Worm (Caenorhabditis elegans) whole organism, late embryonic: ENCODE results near the gene cyn-10.

Experiments used
- C08G9.2 ChIP-seq: sonication (generic microtip); optimal IDR thresholded peaks from 2 replicates; lab custom pipeline; 2016; ENCODE audit warnings: mild to moderate bottlenecking, missing genetic modification characterization, moderate library complexity, missing compliant biosample characterization
- K02D7.2 ChIP-seq: sonication (generic microtip); optimal IDR thresholded peaks from 2 replicates; lab custom pipeline; 2017; ENCODE audit warnings: mild to moderate bottlenecking, missing genetic modification characterization, missing compliant biosample characterization
- T23F11.4 ChIP-seq: fragments of 200-800 bp; sonication (Bioruptor generic); optimal IDR thresholded peaks from 2 replicates; lab custom pipeline; 2018; ENCODE audit warnings: mild to moderate bottlenecking, missing genetic modification characterization, missing compliant biosample characterization
- Y22D7AL.16 ChIP-seq: sonication (generic microtip); optimal IDR thresholded peaks from 2 replicates; lab custom pipeline; 2016; ENCODE audit warnings: missing genetic modification characterization, missing compliant biosample characterization
- ahr-1 ChIP-seq: sonication (generic microtip); optimal IDR thresholded peaks from 2 replicates; lab custom pipeline; 2016; ENCODE audit warnings: missing genetic modification characterization, missing compliant biosample characterization
- ceh-14 ChIP-seq: sonication (generic microtip); optimal IDR thresholded peaks from 2 replicates; lab custom pipeline; 2016; ENCODE audit warnings: missing genotype, missing genetic modification characterization, missing compliant biosample characterization
- ceh-18 ChIP-seq: sonication (generic microtip); optimal IDR thresholded peaks from 2 replicates; lab custom pipeline; 2016; ENCODE audit warnings: missing genetic modification characterization, missing compliant biosample characterization
- ceh-19 ChIP-seq: fragments of 200-800 bp; sonication (Bioruptor generic); optimal IDR thresholded peaks from 2 replicates; lab custom pipeline; 2018; ENCODE audit warnings: mild to moderate bottlenecking, missing genetic modification characterization, missing compliant biosample characterization
- ceh-2 ChIP-seq: sonication (generic microtip); optimal IDR thresholded peaks from 2 replicates; lab custom pipeline; 2016; ENCODE audit warnings: missing genotype, missing genetic modification characterization, missing compliant biosample characterization
- ceh-24 ChIP-seq: sonication (generic microtip); optimal IDR thresholded peaks from 2 replicates; lab custom pipeline; 2016; ENCODE audit warnings: mild to moderate bottlenecking, missing genetic modification characterization, missing compliant biosample characterization
- ceh-30 ChIP-seq: fragments of 150-350 bp; optimal IDR thresholded peaks from 2 replicates; lab custom pipeline; 2014; ENCODE audit warnings: missing biosample characterization, missing genetic modification characterization
- ceh-31 ChIP-seq: sonication (generic microtip); optimal IDR thresholded peaks from 2 replicates; lab custom pipeline; 2016; ENCODE audit warnings: missing genetic modification characterization, missing compliant biosample characterization
- ceh-34 ChIP-seq: sonication (generic microtip); optimal IDR thresholded peaks from 2 replicates; lab custom pipeline; 2016; ENCODE audit warnings: mild to moderate bottlenecking, missing genetic modification characterization, missing compliant biosample characterization
- ceh-48 ChIP-seq: sonication (generic microtip); optimal IDR thresholded peaks from 2 replicates; lab custom pipeline; 2016; ENCODE audit warnings: missing genetic modification characterization, inconsistent platforms, missing compliant biosample characterization
- ceh-6 ChIP-seq: fragments of 200-800 bp; sonication (Bioruptor generic); optimal IDR thresholded peaks from 2 replicates; lab custom pipeline; 2018; ENCODE audit warnings: mild to moderate bottlenecking, missing genetic modification characterization, missing compliant biosample characterization
- ceh-9 ChIP-seq: sonication (generic microtip); optimal IDR thresholded peaks from 2 replicates; lab custom pipeline; 2016; ENCODE audit warnings: mild to moderate bottlenecking, missing genetic modification characterization, inconsistent platforms, missing compliant biosample characterization
- che-1 ChIP-seq: sonication (generic microtip); optimal IDR thresholded peaks from 2 replicates; lab custom pipeline; 2016; ENCODE audit warnings: mild to moderate bottlenecking, missing genetic modification characterization, missing compliant biosample characterization
- dmd-4 ChIP-seq: sonication (generic microtip); optimal IDR thresholded peaks from 2 replicates; lab custom pipeline; 2016; ENCODE audit warnings: borderline replicate concordance, missing genetic modification characterization, missing compliant biosample characterization
- elt-2 ChIP-seq: sonication (generic microtip); optimal IDR thresholded peaks from 2 replicates; lab custom pipeline; 2016; ENCODE audit warnings: missing genetic modification reagents, missing genetic modification characterization, missing compliant biosample characterization
- elt-4 ChIP-seq: sonication (generic microtip); optimal IDR thresholded peaks from 2 replicates; lab custom pipeline; 2016; ENCODE audit warnings: missing genetic modification characterization, missing compliant biosample characterization
- ets-4 ChIP-seq: sonication (generic microtip); optimal IDR thresholded peaks from 2 replicates; lab custom pipeline; 2016; ENCODE audit warnings: missing genetic modification characterization, missing compliant biosample characterization
- eyg-1 ChIP-seq: sonication (generic microtip); optimal IDR thresholded peaks from 2 replicates; lab custom pipeline; 2016; ENCODE audit warnings: missing genotype, missing genetic modification characterization, missing compliant biosample characterization
- fkh-10 ChIP-seq: fragments of 150-350 bp; optimal IDR thresholded peaks from 2 replicates; lab custom pipeline; 2014; ENCODE audit warnings: missing biosample characterization, missing genetic modification reagents, missing genetic modification characterization
- fkh-6 ChIP-seq: sonication (generic microtip); optimal IDR thresholded peaks from 2 replicates; lab custom pipeline; 2016; ENCODE audit warnings: missing genetic modification characterization, missing compliant biosample characterization
- hlh-30 ChIP-seq: sonication (generic microtip); optimal IDR thresholded peaks from 2 replicates; lab custom pipeline; 2017; ENCODE audit warnings: antibody characterized with exemption, missing genetic modification characterization, missing compliant biosample characterization; ENCODE audit not compliant: insufficient read depth
- hlh-6 ChIP-seq: sonication (generic microtip); optimal IDR thresholded peaks from 2 replicates; lab custom pipeline; 2016; ENCODE audit warnings: missing genotype, missing genetic modification characterization, missing compliant biosample characterization
- lim-6 ChIP-seq: sonication (generic microtip); optimal IDR thresholded peaks from 2 replicates; lab custom pipeline; 2016; ENCODE audit warnings: missing genetic modification characterization, missing compliant biosample characterization
- lin-11 ChIP-seq: fragments of 200-800 bp; sonication (Bioruptor generic); optimal IDR thresholded peaks from 2 replicates; lab custom pipeline; 2018; ENCODE audit warnings: mild to moderate bottlenecking, missing genetic modification characterization, missing compliant biosample characterization
- madf-2 ChIP-seq: sonication (generic microtip); optimal IDR thresholded peaks from 2 replicates; lab custom pipeline; 2017; ENCODE audit warnings: missing genetic modification characterization, missing compliant biosample characterization
- mec-3 ChIP-seq: sonication (generic microtip); optimal IDR thresholded peaks from 2 replicates; lab custom pipeline; 2016; ENCODE audit warnings: borderline replicate concordance, missing genetic modification characterization, missing compliant biosample characterization
- nfya-1 ChIP-seq: sonication (generic microtip); optimal IDR thresholded peaks from 2 replicates; lab custom pipeline; 2017; ENCODE audit warnings: missing genetic modification characterization, mild to moderate bottlenecking, missing compliant biosample characterization, antibody characterized with exemption, moderate library complexity
- nhr-11 ChIP-seq: fragments of 150-350 bp; optimal IDR thresholded peaks from 2 replicates; lab custom pipeline; 2014; ENCODE audit warnings: missing biosample characterization, missing genetic modification characterization
- nhr-232 ChIP-seq: sonication (generic microtip); optimal IDR thresholded peaks from 2 replicates; lab custom pipeline; 2016; ENCODE audit warnings: missing genetic modification characterization, missing compliant biosample characterization
- npax-4 ChIP-seq: sonication (generic microtip); optimal IDR thresholded peaks from 2 replicates; lab custom pipeline; 2016; ENCODE audit warnings: missing genetic modification characterization, missing compliant biosample characterization
- odd-2 ChIP-seq: sonication (generic microtip); optimal IDR thresholded peaks from 2 replicates; lab custom pipeline; 2017; ENCODE audit warnings: antibody characterized with exemption, mild to moderate bottlenecking, missing genetic modification characterization, missing compliant biosample characterization
- pag-3 ChIP-seq: sonication (generic microtip); optimal IDR thresholded peaks from 2 replicates; lab custom pipeline; 2016; ENCODE audit warnings: missing compliant biosample characterization, missing genetic modification characterization, borderline replicate concordance
- pat-9 ChIP-seq: fragments of 200-800 bp; sonication (Bioruptor generic); optimal IDR thresholded peaks from 2 replicates; lab custom pipeline; 2018; ENCODE audit warnings: mild to moderate bottlenecking, missing genetic modification characterization, moderate library complexity, missing compliant biosample characterization
- pax-1 ChIP-seq: fragments of 150-350 bp; optimal IDR thresholded peaks from 2 replicates; lab custom pipeline; 2014; ENCODE audit warnings: missing biosample characterization, missing genetic modification characterization
- pha-2 ChIP-seq: sonication (generic microtip); optimal IDR thresholded peaks from 2 replicates; lab custom pipeline; 2017; ENCODE audit warnings: mild to moderate bottlenecking, missing genetic modification characterization, missing compliant biosample characterization
- pha-4 ChIP-seq: fragments of 150-350 bp; optimal IDR thresholded peaks from 2 replicates; lab custom pipeline; 2018; ENCODE audit warnings: missing biosample characterization, missing genetic modification reagents, missing genetic modification characterization
- pqm-1 ChIP-seq: sonication (generic microtip); optimal IDR thresholded peaks from 2 replicates; lab custom pipeline; 2016; ENCODE audit warnings: missing genetic modification characterization, missing compliant biosample characterization
- pros-1 ChIP-seq: fragments of 150-350 bp; optimal IDR thresholded peaks from 2 replicates; lab custom pipeline; 2014; ENCODE audit warnings: missing biosample characterization, missing genetic modification reagents, missing genetic modification characterization
- ref-2 ChIP-seq: sonication (generic microtip); optimal IDR thresholded peaks from 2 replicates; lab custom pipeline; 2016; ENCODE audit warnings: missing genetic modification characterization, missing compliant biosample characterization
- sdc-2 ChIP-seq: sonication (generic microtip); optimal IDR thresholded peaks from 2 replicates; lab custom pipeline; 2016; ENCODE audit warnings: missing genotype, missing genetic modification characterization, missing compliant biosample characterization
- sox-2 ChIP-seq: fragments of 200-800 bp; sonication (Bioruptor generic); IDR thresholded peaks from 2 replicates; pipeline ENCODE4 v1.3.6; 2022; ENCODE audit warnings: missing genetic modification reagents, missing genetic modification characterization, missing compliant biosample characterization
- syd-9 ChIP-seq: sonication (generic microtip); optimal IDR thresholded peaks from 2 replicates; lab custom pipeline; 2016; ENCODE audit warnings: mild to moderate bottlenecking, missing genetic modification characterization, moderate library complexity, missing compliant biosample characterization
- tbx-2 ChIP-seq: sonication (generic microtip); optimal IDR thresholded peaks from 2 replicates; lab custom pipeline; 2016; ENCODE audit warnings: missing genetic modification characterization, missing compliant biosample characterization
- tbx-7 ChIP-seq: sonication (generic microtip); optimal IDR thresholded peaks from 2 replicates; lab custom pipeline; 2016; ENCODE audit warnings: missing genotype, missing genetic modification characterization, missing compliant biosample characterization
- ttx-3 ChIP-seq: sonication (generic microtip); optimal IDR thresholded peaks from 2 replicates; lab custom pipeline; 2016; ENCODE audit warnings: missing genetic modification reagents, missing genetic modification characterization, missing compliant biosample characterization
- unc-42 ChIP-seq: sonication (generic microtip); optimal IDR thresholded peaks from 2 replicates; lab custom pipeline; 2016; ENCODE audit warnings: missing genotype, missing genetic modification characterization, missing compliant biosample characterization
- unc-55 ChIP-seq: sonication (generic microtip); optimal IDR thresholded peaks from 2 replicates; lab custom pipeline; 2017; ENCODE audit warnings: missing biosample characterization, missing genetic modification reagents, missing genetic modification characterization
- unc-86 ChIP-seq: sonication (generic microtip); optimal IDR thresholded peaks from 2 replicates; lab custom pipeline; 2016; ENCODE audit warnings: missing genetic modification characterization, missing compliant biosample characterization
- zip-5 ChIP-seq: sonication (generic microtip); optimal IDR thresholded peaks from 2 replicates; lab custom pipeline; 2016; ENCODE audit warnings: missing genetic modification characterization, missing compliant biosample characterization
- ztf-16 ChIP-seq: sonication (generic microtip); optimal IDR thresholded peaks from 2 replicates; lab custom pipeline; 2017; ENCODE audit warnings: missing genetic modification characterization, missing compliant biosample characterization

Gene cyn-10

ce11 chrII:6913309-6913708, at the start of gene cyn-10:
cyn-10 (minus strand) TSS chrII:6913365.
- TF ChIP-seq ttx-3 (peak; percentile 49), T23F11.4 (GFP tag; lab: Kevin White, UChicago) (no peak), ceh-19 (GFP tag; lab: Kevin White, UChicago) (peak; percentile 5), pha-4 (tag; lab: Kevin White, UChicago) (no peak), ceh-34 (tag; lab: Kevin White, UChicago) (peak; percentile 47), dmd-4 (tag; lab: Kevin White, UChicago) (no peak), C08G9.2 (tag; lab: Kevin White, UChicago) (peak; percentile 96), mec-3 (tag; lab: Kevin White, UChicago) (peak; percentile 67), ceh-14 (tag; lab: Kevin White, UChicago) (peak; percentile 80), pag-3 (tag; lab: Kevin White, UChicago) (no peak), unc-86 (tag; lab: Kevin White, UChicago) (peak; percentile 42), fkh-10 (GFP tag; lab: Kevin White, UChicago) (no peak), ahr-1 (peak; percentile 40), elt-2 (peak; percentile 61), tbx-2 (peak; percentile 89), pqm-1 (tag; lab: Kevin White, UChicago) (peak; percentile 12), K02D7.2 (tag; lab: Kevin White, UChicago) (no peak), lim-6 (tag; lab: Kevin White, UChicago) (peak; percentile 66), syd-9 (tag; lab: Kevin White, UChicago) (peak; percentile 56), ceh-48 (tag; lab: Kevin White, UChicago) (no peak), ztf-16 (tag; lab: Kevin White, UChicago) (peak; percentile 39), fkh-6 (peak; percentile 55), che-1 (no peak), elt-4 (tag; lab: Kevin White, UChicago) (no peak), ref-2 (peak; percentile 89), nhr-11 (tag; lab: Kevin White, UChicago) (no peak), Y22D7AL.16 (tag; lab: Kevin White, UChicago) (no peak), eyg-1 (tag; lab: Kevin White, UChicago) (peak; percentile 65), unc-42 (peak; percentile 59), ceh-6 (GFP tag; lab: Kevin White, UChicago) (peak; percentile 16), pha-2 (tag; lab: Kevin White, UChicago) (no peak), ceh-9 (tag; lab: Kevin White, UChicago) (no peak), lin-11 (tag; lab: Kevin White, UChicago) (no peak), hlh-30 (no peak), ceh-18 (tag; lab: Kevin White, UChicago) (peak; percentile 22), nhr-232 (no peak), pros-1 (tag; lab: Kevin White, UChicago) (no peak), ceh-2 (tag; lab: Kevin White, UChicago) (peak; percentile 95), ets-4 (tag; lab: Kevin White, UChicago) (peak; percentile 89), ceh-31 (tag; lab: Kevin White, UChicago) (peak; percentile 95), hlh-6 (tag; lab: Kevin White, UChicago) (no peak), odd-2 (tag; lab: Kevin White, UChicago) (no peak), npax-4 (tag; lab: Kevin White, UChicago) (peak; percentile 5), sox-2 (GFP tag; lab: Robert Waterston, UW) (0 out of 2 replicates have a peak, but pooled peaks have one; percentile 16), tbx-7 (peak; percentile 98), zip-5 (tag; lab: Kevin White, UChicago) (peak; percentile 84), unc-55 (GFP tag; lab: Kevin White, UChicago) (no peak), nfya-1 (tag; lab: Kevin White, UChicago) (no peak), pax-1 (tag; lab: Kevin White, UChicago) (no peak), sdc-2 (tag; lab: Kevin White, UChicago) (no peak), ceh-30 (tag; lab: Kevin White, UChicago) (no peak), ceh-24 (tag; lab: Kevin White, UChicago) (no peak), pat-9 (tag; lab: Kevin White, UChicago) (no peak), madf-2 (tag; lab: Kevin White, UChicago) (peak; percentile 43)
